Fruit fly (Drosophila melanogaster): ENCODE results near the gene Lip4.
A peak's percentile ranks its signal among the peaks of the same experiment; 100 is the strongest.

Gene Lip4

DNA sequence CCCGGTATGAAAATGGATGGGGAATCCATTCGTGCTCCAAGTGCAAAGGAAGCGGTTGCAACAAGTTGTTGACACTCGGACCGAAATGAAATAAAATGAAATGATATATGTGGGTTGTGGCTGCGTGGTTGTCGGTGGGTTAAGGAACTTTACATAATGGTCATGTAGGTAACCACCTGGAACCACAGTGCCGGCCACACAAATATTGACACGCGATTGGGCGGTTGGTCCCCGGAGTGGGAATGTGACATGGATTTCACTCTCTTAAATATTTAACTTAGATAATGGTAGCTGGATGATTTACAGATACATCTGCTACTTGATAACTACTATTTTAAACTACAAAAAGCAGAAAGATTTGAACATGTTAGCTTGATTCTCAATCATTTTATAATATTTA lies 22.5 kb upstream of the Lip4 start:
- TF ChIP-seq CG4496 (GFP tag; IDR thresholded peaks at IDR 0.05) (peak; percentile 24; the same call in 1 of the 3 replicates), Pif1A (GFP tag; optimal IDR thresholded peaks at IDR 0.05) (peak; percentile 26), EcR (GFP tag; optimal IDR thresholded peaks at IDR 0.05) (no peak)

DNA sequence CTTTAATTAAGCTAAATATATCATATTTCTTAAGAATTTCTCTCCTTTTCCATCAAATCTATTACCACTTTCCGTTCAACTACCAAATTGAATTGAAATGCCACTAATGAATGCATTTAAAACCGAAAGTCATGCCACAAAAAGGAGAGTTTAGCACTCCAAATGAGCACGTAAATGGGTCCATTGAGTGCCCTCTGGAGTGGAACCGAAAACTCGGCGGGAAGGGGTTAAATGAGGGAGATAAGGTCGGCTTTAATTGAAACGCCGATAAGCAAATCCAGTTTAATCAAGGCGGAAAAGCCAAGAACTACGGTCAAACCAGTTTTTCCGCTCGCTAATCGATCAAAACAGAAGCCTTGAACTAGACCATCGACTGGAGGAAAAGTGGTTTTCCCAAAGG lies 22.0 kb upstream of the Lip4 start:
- TF ChIP-seq CG8301 (tag; optimal IDR thresholded peaks at IDR 0.05) (no peak), fd96Ca (GFP tag; IDR thresholded peaks at IDR 0.05) (no peak), gl (tag; optimal IDR thresholded peaks at IDR 0.05) (no peak), CG15710 (tag; optimal IDR thresholded peaks at IDR 0.05) (no peak), D1 (tag; optimal IDR thresholded peaks at IDR 0.05) (no peak), CG12605 (GFP tag; IDR thresholded peaks at IDR 0.05) (no peak), CG14655 (GFP tag; optimal IDR thresholded peaks at IDR 0.05) (no peak), Snoo (tag; optimal IDR thresholded peaks at IDR 0.05) (no peak), Pif1B (GFP tag; optimal IDR thresholded peaks at IDR 0.05) (no peak), CG8159 (tag; optimal IDR thresholded peaks at IDR 0.05) (no peak), CG17806 (tag; optimal IDR thresholded peaks at IDR 0.05) (no peak), EcR (GFP tag; optimal IDR thresholded peaks at IDR 0.05) (no peak), Pif1A (GFP tag; optimal IDR thresholded peaks at IDR 0.05) (no peak), CG10348 (GFP tag; IDR thresholded peaks at IDR 0.05) (no peak), CG9948 (tag; optimal IDR thresholded peaks at IDR 0.05) (no peak), rn (GFP tag; IDR thresholded peaks at IDR 0.05) (no peak), CG34367 (tag; optimal IDR thresholded peaks at IDR 0.05) (no peak)

DNA sequence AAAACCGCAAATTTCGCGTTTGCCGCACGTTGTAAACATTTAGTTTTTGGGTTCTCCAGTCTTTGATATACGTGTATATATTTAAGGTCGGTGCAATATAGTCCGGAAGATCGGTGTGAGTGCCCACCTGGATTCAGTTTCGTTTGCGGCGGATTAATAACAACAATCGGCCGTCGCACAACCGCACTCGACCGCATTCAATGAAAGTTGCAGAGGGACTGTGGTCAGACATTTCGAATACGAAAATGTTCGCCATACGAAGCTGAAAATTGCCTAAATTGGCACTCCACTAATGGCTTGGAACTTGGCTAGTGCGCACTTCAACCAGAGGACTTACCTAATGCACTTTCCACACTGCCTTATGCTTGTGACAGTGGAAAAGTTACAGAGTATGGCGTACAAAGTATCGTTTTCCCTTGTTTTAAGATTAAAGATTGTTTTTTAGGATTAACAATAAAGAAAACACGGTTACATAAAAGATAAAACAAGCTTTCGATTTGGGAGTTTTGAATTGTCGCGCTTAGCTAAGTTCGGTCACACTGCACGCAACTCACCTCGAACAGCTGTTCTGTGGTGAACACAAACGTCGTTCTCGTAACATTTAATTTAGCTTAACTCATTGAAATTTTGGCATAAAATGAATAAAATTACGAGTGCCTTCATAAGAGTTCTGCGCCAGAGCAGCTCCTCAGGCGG lies 20.7 kb upstream of the Lip4 start, which contains the start of the genes Myo31DF and CG6094:
Myo31DF (minus strand) TSS at position 223 of the 696 bp plus-strand sequence.
CG6094 (plus strand) TSS at position 525 of the 696 bp plus-strand sequence.
- 0 out of 2 replicates have a peak, but pooled peaks have one; percentile 16 for TF ChIP-seq CG12605 (GFP tag; IDR thresholded peaks at IDR 0.05)
- peak; percentile 57; the same call in 2 of the 3 replicates for TF ChIP-seq CG4496 (GFP tag; IDR thresholded peaks at IDR 0.05)
- peak; percentile 5 for TF ChIP-seq EcR (GFP tag; optimal IDR thresholded peaks at IDR 0.05)
- peak; percentile 10 for TF ChIP-seq Ets98B (GFP tag; IDR thresholded peaks at IDR 0.05)
- no peak for TF ChIP-seq fd96Ca (GFP tag; IDR thresholded peaks at IDR 0.05)
- TF ChIP-seq CG32121 (GFP tag; IDR thresholded peaks at IDR 0.05) = peak; percentile 32; the same call in 1 of the 2 replicates
- TF ChIP-seq CG17806 (tag; optimal IDR thresholded peaks at IDR 0.05) = no peak

dm6 chr2L:10510088-10510487 lies 17.3 kb upstream of the Lip4 start, which contains the start of gene CG7384:
TSS of gene CG7384 (minus strand) at chr2L:10510453.
- TF ChIP-seq CG8159 (tag; optimal IDR thresholded peaks at IDR 0.05) (no peak), CG34367 (tag; optimal IDR thresholded peaks at IDR 0.05) (no peak), CG8301 (tag; optimal IDR thresholded peaks at IDR 0.05) (no peak), EcR (GFP tag; optimal IDR thresholded peaks at IDR 0.05) (no peak), CG32121 (GFP tag; IDR thresholded peaks at IDR 0.05) (no peak), CG12605 (GFP tag; IDR thresholded peaks at IDR 0.05) (no peak), CG14655 (GFP tag; optimal IDR thresholded peaks at IDR 0.05) (no peak), Pif1B (GFP tag; optimal IDR thresholded peaks at IDR 0.05) (no peak), rn (GFP tag; IDR thresholded peaks at IDR 0.05) (no peak), CG10348 (GFP tag; IDR thresholded peaks at IDR 0.05) (no peak), fd96Ca (GFP tag; IDR thresholded peaks at IDR 0.05) (no peak), Pif1A (GFP tag; optimal IDR thresholded peaks at IDR 0.05) (no peak), Ets98B (GFP tag; IDR thresholded peaks at IDR 0.05) (no peak), CG17806 (tag; optimal IDR thresholded peaks at IDR 0.05) (no peak)

- TF ChIP-seq gl (tag; optimal IDR thresholded peaks at IDR 0.05) = no peak
- no peak for TF ChIP-seq D1 (tag; optimal IDR thresholded peaks at IDR 0.05)
- TF ChIP-seq rn (GFP tag; IDR thresholded peaks at IDR 0.05) = no peak
- no peak for TF ChIP-seq CG15710 (tag; optimal IDR thresholded peaks at IDR 0.05)
- no peak for TF ChIP-seq fd96Ca (GFP tag; IDR thresholded peaks at IDR 0.05)
- TF ChIP-seq CG32121 (GFP tag; IDR thresholded peaks at IDR 0.05) = no peak
- no peak for TF ChIP-seq CG8159 (tag; optimal IDR thresholded peaks at IDR 0.05)
- TF ChIP-seq CG4496 (GFP tag; IDR thresholded peaks at IDR 0.05) = no peak
- no peak for TF ChIP-seq CG12605 (GFP tag; IDR thresholded peaks at IDR 0.05)
- TF ChIP-seq Pif1A (GFP tag; optimal IDR thresholded peaks at IDR 0.05) = no peak
- TF ChIP-seq CG17806 (tag; optimal IDR thresholded peaks at IDR 0.05) = no peak
- TF ChIP-seq CG8301 (tag; optimal IDR thresholded peaks at IDR 0.05) = no peak
- TF ChIP-seq CG14655 (GFP tag; optimal IDR thresholded peaks at IDR 0.05) = no peak
- TF ChIP-seq EcR (GFP tag; optimal IDR thresholded peaks at IDR 0.05) = no peak
- TF ChIP-seq CG10348 (GFP tag; IDR thresholded peaks at IDR 0.05) = no peak
- TF ChIP-seq CG13204 (GFP tag; optimal IDR thresholded peaks at IDR 0.05) = no peak
- TF ChIP-seq Ets98B (GFP tag; IDR thresholded peaks at IDR 0.05) = no peak
- TF ChIP-seq CG9948 (tag; optimal IDR thresholded peaks at IDR 0.05) = no peak
Observed at dm6 chr2L:10510843-10511242, 16.5 kb upstream of the Lip4 start.

dm6 chr2L:10513837-10514499 lies 13.4 kb upstream of the Lip4 start:
- TF ChIP-seq CG4496 (GFP tag; IDR thresholded peaks at IDR 0.05) (0 out of 3 replicates have a peak, but pooled peaks have one; percentile 10), EcR (GFP tag; optimal IDR thresholded peaks at IDR 0.05) (peak; percentile 52), Pif1B (GFP tag; optimal IDR thresholded peaks at IDR 0.05) (no peak)
